Fruit fly (Drosophila melanogaster) whole organism, wandering third instar larva: ENCODE data around the gene CG14883.

Source experiments
- CG32264 ChIP-seq: fragments of 200-800 bp; sonication (Bioruptor generic); optimal IDR thresholded peaks from 2 replicates; lab custom pipeline; 2016; ENCODE audit warnings: missing biosample characterization, missing genetic modification characterization
- CG9705 ChIP-seq: fragments of 200-800 bp; sonication (Bioruptor generic); optimal IDR thresholded peaks from 2 replicates; lab custom pipeline; 2018; ENCODE audit warnings: missing biosample characterization, mild to moderate bottlenecking, missing genetic modification characterization
- CrebA ChIP-seq: fragments of 200-800 bp; sonication (Bioruptor generic); optimal IDR thresholded peaks from 2 replicates; lab custom pipeline; 2016; ENCODE audit warnings: missing biosample characterization, mild to moderate bottlenecking, missing genetic modification characterization, borderline replicate concordance
- Dfd ChIP-seq: fragments of >200 bp; optimal IDR thresholded peaks from 2 replicates; lab custom pipeline; 2017; ENCODE audit warnings: missing biosample characterization, missing genetic modification characterization
- GATAd ChIP-seq: sonication (Bioruptor generic); optimal IDR thresholded peaks from 2 replicates; lab custom pipeline; 2016; ENCODE audit warnings: missing biosample characterization, missing genetic modification characterization
- HLH106 ChIP-seq: fragments of 200-800 bp; optimal IDR thresholded peaks from 3 replicates; lab custom pipeline; 2019; ENCODE audit warnings: missing biosample characterization, mild to moderate bottlenecking, missing genetic modification characterization, moderate library complexity
- Hnf4 ChIP-seq: fragments of 200-800 bp; sonication (Bioruptor generic); optimal IDR thresholded peaks from 2 replicates; lab custom pipeline; 2016; ENCODE audit warnings: missing biosample characterization, mild to moderate bottlenecking, missing genetic modification characterization
- Hr78 ChIP-seq: fragments of >200 bp; optimal IDR thresholded peaks from 2 replicates; lab custom pipeline; 2017; ENCODE audit warnings: missing biosample characterization, missing genetic modification characterization
- Hr83 ChIP-seq: fragments of 200-300 bp; sonication (Bioruptor generic); optimal IDR thresholded peaks from 2 replicates; lab custom pipeline; 2016; ENCODE audit warnings: missing biosample characterization, mild to moderate bottlenecking, missing genetic modification characterization, moderate library complexity; ENCODE audit not compliant: poor library complexity, severe bottlenecking
- Mio ChIP-seq: sonication (Bioruptor generic); optimal IDR thresholded peaks from 2 replicates; lab custom pipeline; 2016; ENCODE audit warnings: missing biosample characterization, missing genetic modification characterization
- Myc ChIP-seq: fragments of >200 bp; optimal IDR thresholded peaks from 2 replicates; lab custom pipeline; 2017
- N ChIP-seq: fragments of >200 bp; optimal IDR thresholded peaks from 2 replicates; lab custom pipeline; 2018; ENCODE audit warnings: missing biosample characterization, missing external identifiers, missing genetic modification characterization
- Rel ChIP-seq, 2 experiments: fragments of 200-800 bp; sonication (Bioruptor generic) in 1 of 2; optimal IDR thresholded peaks; 2 replicates in 1 of 2; 3 replicates in 1 of 2; lab custom pipeline; 2016 to 2019; ENCODE audit warnings: mild to moderate bottlenecking in 2 of 2, missing biosample characterization in 2 of 2, missing genetic modification characterization in 2 of 2, moderate library complexity in 1 of 2
- Vsx2 ChIP-seq: fragments of 200-300, 225-300 bp; sonication (Bioruptor generic); optimal IDR thresholded peaks from 2 replicates; lab custom pipeline; 2018; ENCODE audit warnings: missing biosample characterization, missing genetic modification characterization; ENCODE audit not compliant: partially characterized antibody
- br ChIP-seq: fragments of 200-800 bp; sonication (Bioruptor generic); optimal IDR thresholded peaks from 2 replicates; lab custom pipeline; 2016; ENCODE audit warnings: missing biosample characterization, missing genetic modification characterization
- brk ChIP-seq: fragments of 200-800 bp; sonication (Bioruptor generic); optimal IDR thresholded peaks from 2 replicates; lab custom pipeline; 2016; ENCODE audit warnings: missing biosample characterization, mild to moderate bottlenecking, missing genetic modification characterization
- dl ChIP-seq, 2 experiments: fragments of 175-275, 200-275 bp in 1 of 2; fragments of 200-275 bp in 1 of 2; sonication (Bioruptor generic); optimal IDR thresholded peaks; lab custom pipeline; 2018; ENCODE audit warnings: mild to moderate bottlenecking in 2 of 2, missing biosample characterization in 2 of 2, missing genetic modification characterization in 2 of 2, moderate library complexity in 2 of 2; ENCODE audit not compliant: partially characterized antibody in 2 of 2, insufficient read depth in 1 of 2
- dmrt93B ChIP-seq: fragments of 200-800 bp; sonication (Bioruptor generic); optimal IDR thresholded peaks from 2 replicates; lab custom pipeline; 2018; ENCODE audit warnings: missing biosample characterization, mild to moderate bottlenecking, missing genetic modification characterization
- dsf ChIP-seq: sonication (Bioruptor generic); optimal IDR thresholded peaks from 2 replicates; lab custom pipeline; 2016; ENCODE audit warnings: missing biosample characterization, missing genetic modification characterization, borderline replicate concordance
- ey ChIP-seq: fragments of 200-800 bp; sonication (Bioruptor generic); optimal IDR thresholded peaks from 2 replicates; lab custom pipeline; 2016; ENCODE audit warnings: missing biosample characterization, missing genetic modification characterization
- foxo ChIP-seq, 2 experiments: fragments of 200-800 bp; sonication (Bioruptor generic); optimal IDR thresholded peaks; 2 replicates in 1 of 2; 3 replicates in 1 of 2; lab custom pipeline; 2016 to 2017; ENCODE audit warnings: missing biosample characterization in 2 of 2, missing genetic modification characterization in 2 of 2
- fru ChIP-seq: fragments of 200-800 bp; sonication (Bioruptor generic); optimal IDR thresholded peaks from 3 replicates; lab custom pipeline; 2016; ENCODE audit warnings: missing biosample characterization, mild to moderate bottlenecking, missing genetic modification characterization
- h ChIP-seq: fragments of 200-800 bp; sonication (Bioruptor generic); optimal IDR thresholded peaks from 3 replicates; lab custom pipeline; 2016; ENCODE audit warnings: missing biosample characterization, mild to moderate bottlenecking, missing genetic modification characterization
- jim ChIP-seq: fragments of 175-275, 200-325 bp; sonication (Bioruptor generic); optimal IDR thresholded peaks from 2 replicates; lab custom pipeline; 2016; ENCODE audit warnings: missing biosample characterization, mild to moderate bottlenecking, missing genetic modification characterization
- lola ChIP-seq: fragments of >200 bp; optimal IDR thresholded peaks from 2 replicates; lab custom pipeline; 2017; ENCODE audit warnings: missing biosample characterization, missing genetic modification characterization
- pan ChIP-seq: fragments of >200 bp; optimal IDR thresholded peaks from 2 replicates; lab custom pipeline; 2017
- psq ChIP-seq: fragments of 200-800 bp; sonication (Bioruptor generic); optimal IDR thresholded peaks from 3 replicates; lab custom pipeline; 2017; ENCODE audit warnings: missing biosample characterization, mild to moderate bottlenecking, missing genetic modification characterization, moderate library complexity
- rgr ChIP-seq: fragments of 200-800 bp; sonication (Bioruptor generic); optimal IDR thresholded peaks from 3 replicates; lab custom pipeline; 2016; ENCODE audit warnings: missing biosample characterization, mild to moderate bottlenecking, missing genetic modification characterization
- sv ChIP-seq: fragments of 200-800 bp; sonication (Bioruptor generic); optimal IDR thresholded peaks from 3 replicates; lab custom pipeline; 2016; ENCODE audit warnings: missing biosample characterization, missing genetic modification characterization
- tai ChIP-seq: sonication (Bioruptor generic); optimal IDR thresholded peaks from 2 replicates; lab custom pipeline; 2016; ENCODE audit warnings: missing biosample characterization, missing genetic modification characterization
- usp ChIP-seq: fragments of >200 bp; optimal IDR thresholded peaks from 2 replicates; lab custom pipeline; 2017; ENCODE audit warnings: missing biosample characterization, missing genetic modification characterization

CG14883 gene

dm6 chr3R:16483877-16484417 is 28.1 kb downstream of the CG14883 start, which contains the start of gene Der-2:
Der-2 (minus strand) TSS chr3R:16484223.
- TF ChIP-seq Hr83 (GFP tag; lab: Kevin White, UChicago) (peak; percentile 68), h (GFP tag; lab: Kevin White, UChicago) (peak; percentile 12), sv (GFP tag; lab: Kevin White, UChicago) (no peak)

dm6 chr3R:16485487-16486233 is 29.8 kb downstream of the CG14883 start:
- TF ChIP-seq fru (GFP tag; lab: Kevin White, UChicago) (no peak), brk (GFP tag; lab: Kevin White, UChicago) (no peak), CG32264 (no peak), jim (GFP tag; lab: Kevin White, UChicago) (no peak), lola (no peak), br (GFP tag; lab: Kevin White, UChicago) (no peak), psq (GFP tag; lab: Kevin White, UChicago) (no peak), usp (no peak), dmrt93B (no peak), dl (GFP tag; optimal IDR thresholded peaks at IDR 0.05; lab: Kevin White, UChicago; ENCODE audit: insufficient read depth in 1 of 2, partially characterized antibody in 2 of 2) (no peak), Vsx2 (GFP tag; lab: Kevin White, UChicago) (no peak), Dfd (GFP tag; lab: Kevin White, UChicago) (no peak), Mio (GFP tag; lab: Kevin White, UChicago) (no peak), Hr83 (GFP tag; lab: Kevin White, UChicago) (no peak), HLH106 (no peak), Myc (lab: Kevin White, UChicago) (no peak), dsf (GFP tag; lab: Kevin White, UChicago) (no peak)
- TF ChIP-seq, all 38 proteins: peak for 0

dm6 chr3R:16495322-16495721 is 39.5 kb downstream of the CG14883 start, which contains the start of gene Cad89D:
Cad89D (minus strand) TSS chr3R:16495422.
- TF ChIP-seq CG9705 (GFP tag; lab: Kevin White, UChicago): no peak
- TF ChIP-seq Hr83 (GFP tag; lab: Kevin White, UChicago): no peak
- TF ChIP-seq dmrt93B: no peak
- no peak for TF ChIP-seq Hr78 (GFP tag; lab: Kevin White, UChicago)
- TF ChIP-seq GATAd (GFP tag; lab: Kevin White, UChicago): no peak
- no peak for TF ChIP-seq psq (GFP tag; lab: Kevin White, UChicago)
- TF ChIP-seq rgr (GFP tag; lab: Kevin White, UChicago): no peak
- TF ChIP-seq pan (lab: Kevin White, UChicago): no peak
- TF ChIP-seq ey: no peak
- no peak for TF ChIP-seq CrebA (GFP tag; lab: Kevin White, UChicago)
- no peak for TF ChIP-seq foxo (GFP tag; optimal IDR thresholded peaks at IDR 0.05; lab: Kevin White, UChicago)
- no peak for TF ChIP-seq h (GFP tag; lab: Kevin White, UChicago)
- no peak for TF ChIP-seq HLH106
- TF ChIP-seq br (GFP tag; lab: Kevin White, UChicago): no peak
- no peak for TF ChIP-seq Mio (GFP tag; lab: Kevin White, UChicago)
- no peak for TF ChIP-seq Hnf4 (GFP tag; lab: Kevin White, UChicago)
- TF ChIP-seq tai (GFP tag; lab: Kevin White, UChicago): no peak
- TF ChIP-seq Rel (GFP tag; optimal IDR thresholded peaks at IDR 0.05; lab: Kevin White, UChicago): no peak
- TF ChIP-seq Rel (tag; optimal IDR thresholded peaks at IDR 0.05; lab: Kevin White, UChicago): no peak
- no peak for TF ChIP-seq Myc (lab: Kevin White, UChicago)
- no peak for TF ChIP-seq N (GFP tag; lab: Kevin White, UChicago)

dm6 chr3R:16496209-16496608 is 40.4 kb downstream of the CG14883 start:
- TF ChIP-seq Dfd (GFP tag; lab: Kevin White, UChicago): no peak
- peak; percentile 16 for TF ChIP-seq h (GFP tag; lab: Kevin White, UChicago)
- TF ChIP-seq dmrt93B: no peak
- TF ChIP-seq lola: no peak
- TF ChIP-seq rgr (GFP tag; lab: Kevin White, UChicago): no peak
